Worm (Caenorhabditis elegans) whole organism, young adult: Measurements from ENCODE around the gene R03E9.2.

Source experiments
- B0261.1 ChIP-seq: sonication (generic microtip); optimal IDR thresholded peaks from 2 replicates; lab custom pipeline; 2016; ENCODE audit warnings: mild to moderate bottlenecking, missing genetic modification characterization, moderate library complexity, missing compliant biosample characterization
- C06A6.2 ChIP-seq: fragments of 200-800 bp; sonication (Bioruptor generic); conservative IDR thresholded peaks from 2 replicates; pipeline ENCODE4 v1.3.6; 2022; ENCODE audit warnings: missing genetic modification characterization, missing compliant biosample characterization
- F23B12.7 ChIP-seq: sonication (generic microtip); optimal IDR thresholded peaks from 2 replicates; lab custom pipeline; 2017; ENCODE audit warnings: missing genetic modification characterization, mild to moderate bottlenecking, missing compliant biosample characterization, antibody characterized with exemption, moderate library complexity; ENCODE audit not compliant: insufficient read depth
- Y56A3A.18 ChIP-seq: fragments of 200-800 bp; sonication (Bioruptor generic); IDR thresholded peaks from 2 replicates; pipeline ENCODE4 v1.3.6; 2022; ENCODE audit warnings: missing genetic modification reagents, missing genetic modification characterization, missing compliant biosample characterization
- Y95B8A.8 ChIP-seq: fragments of 200-800 bp; sonication (Bioruptor generic); IDR thresholded peaks from 2 replicates; pipeline ENCODE4 v1.3.6; 2022; ENCODE audit warnings: missing genetic modification reagents, missing genetic modification characterization, missing compliant biosample characterization
- ZK185.1 ChIP-seq: sonication (generic microtip); optimal IDR thresholded peaks from 2 replicates; lab custom pipeline; 2016; ENCODE audit warnings: mild to moderate bottlenecking, missing genetic modification characterization, missing compliant biosample characterization; ENCODE audit not compliant: poor library complexity, severe bottlenecking
- akir-1 ChIP-seq: fragments of 200-800 bp; sonication (Bioruptor generic); optimal IDR thresholded peaks from 2 replicates; lab custom pipeline; 2018; ENCODE audit warnings: mild to moderate bottlenecking, missing genetic modification characterization, moderate library complexity, missing compliant biosample characterization
- ama-1 ChIP-seq, 3 experiments: fragments of 150-350 bp in 1 of 3; sonication (generic microtip) in 2 of 3; optimal IDR thresholded peaks; 2 replicates each; lab custom pipeline; 2014 to 2018; ENCODE audit warnings: missing biosample characterization in 2 of 3, missing genetic modification characterization in 2 of 3, missing genetic modification reagents in 2 of 3
- atf-7 ChIP-seq: sonication (generic microtip); optimal IDR thresholded peaks from 2 replicates; lab custom pipeline; 2017; ENCODE audit warnings: mild to moderate bottlenecking, missing genetic modification characterization, missing compliant biosample characterization
- athp-1 ChIP-seq: sonication (generic microtip); optimal IDR thresholded peaks from 2 replicates; lab custom pipeline; 2017; ENCODE audit warnings: mild to moderate bottlenecking, missing genetic modification characterization, missing compliant biosample characterization
- attf-3 ChIP-seq: fragments of 200-800 bp; sonication (Bioruptor generic); conservative IDR thresholded peaks from 2 replicates; pipeline ENCODE4 v1.3.6; 2022; ENCODE audit warnings: missing genetic modification reagents, missing genetic modification characterization, missing compliant biosample characterization
- cebp-1 ChIP-seq, 2 experiments: fragments of 200-800 bp in 1 of 2; sonication (Bioruptor generic) in 1 of 2; sonication (generic microtip) in 1 of 2; IDR thresholded peaks in 1 of 2; optimal IDR thresholded peaks in 1 of 2; 2 replicates each; pipeline versions ENCODE4 v1.3.6 to Lab custom; 2017 to 2022; ENCODE audit warnings: missing compliant biosample characterization in 2 of 2, missing genetic modification characterization in 2 of 2, mild to moderate bottlenecking in 1 of 2, missing genetic modification reagents in 1 of 2, moderate library complexity in 1 of 2
- ceh-91 ChIP-seq: fragments of 200-800 bp; sonication (Bioruptor generic); IDR thresholded peaks from 2 replicates; pipeline ENCODE4 v1.3.6; 2022; ENCODE audit warnings: missing genetic modification reagents, missing genetic modification characterization, missing compliant biosample characterization
- chd-7 ChIP-seq: sonication (generic microtip); optimal IDR thresholded peaks from 2 replicates; lab custom pipeline; 2016; ENCODE audit warnings: mild to moderate bottlenecking, missing genetic modification characterization, moderate library complexity, missing compliant biosample characterization
- dox-1 ChIP-seq: fragments of 200-800 bp; sonication (Bioruptor generic); IDR thresholded peaks from 2 replicates; pipeline ENCODE4 v1.3.6; 2022; ENCODE audit warnings: missing genetic modification reagents, missing genetic modification characterization, missing compliant biosample characterization
- dpff-1 ChIP-seq: sonication (generic microtip); optimal IDR thresholded peaks from 2 replicates; lab custom pipeline; 2017; ENCODE audit warnings: mild to moderate bottlenecking, missing genetic modification characterization, missing compliant biosample characterization
- egl-44 ChIP-seq: fragments of 200-800 bp; sonication (Bioruptor generic); IDR thresholded peaks from 2 replicates; pipeline ENCODE4 v1.3.6; 2022; ENCODE audit warnings: missing genetic modification reagents, missing genetic modification characterization, missing compliant biosample characterization
- hlh-12 ChIP-seq: sonication (generic microtip); optimal IDR thresholded peaks from 2 replicates; lab custom pipeline; 2016; ENCODE audit warnings: missing genetic modification characterization, missing compliant biosample characterization
- hmg-1.2 ChIP-seq: fragments of 200-800 bp; sonication (Bioruptor generic); IDR thresholded peaks from 2 replicates; pipeline ENCODE4 v1.3.6; 2022; ENCODE audit warnings: missing genetic modification reagents, missing genetic modification characterization, missing compliant biosample characterization
- hmg-20 ChIP-seq: fragments of 200-800 bp; sonication (Bioruptor generic); IDR thresholded peaks from 2 replicates; pipeline ENCODE4 v1.3.6; 2022; ENCODE audit warnings: missing genetic modification reagents, missing genetic modification characterization, missing compliant biosample characterization
- let-607 ChIP-seq, 2 experiments: fragments of 200-800 bp in 1 of 2; sonication (Bioruptor generic) in 1 of 2; sonication (generic microtip) in 1 of 2; optimal IDR thresholded peaks; 2 replicates each; lab custom pipeline; 2016 to 2018; ENCODE audit warnings: mild to moderate bottlenecking in 2 of 2, missing compliant biosample characterization in 2 of 2, missing genetic modification characterization in 2 of 2, moderate library complexity in 2 of 2, missing genotype in 1 of 2
- lin-35 ChIP-seq, 3 experiments: fragments of 150-350 bp in 2 of 3; sonication (generic microtip) in 1 of 3; optimal IDR thresholded peaks; 2 replicates each; lab custom pipeline; 2014 to 2018; ENCODE audit warnings: missing biosample characterization in 3 of 3, missing genetic modification characterization in 3 of 3, missing genetic modification reagents in 3 of 3
- lin-54 ChIP-seq: fragments of 200-800 bp; sonication (Bioruptor generic); optimal IDR thresholded peaks from 2 replicates; lab custom pipeline; 2018; ENCODE audit warnings: mild to moderate bottlenecking, missing genetic modification characterization, missing compliant biosample characterization
- lir-1 ChIP-seq: fragments of 200-800 bp; sonication (Bioruptor generic); conservative IDR thresholded peaks from 2 replicates; pipeline ENCODE4 v1.3.6; 2022; ENCODE audit warnings: missing genetic modification reagents, missing genetic modification characterization, missing compliant biosample characterization
- lsy-27 ChIP-seq: sonication (generic microtip); optimal IDR thresholded peaks from 2 replicates; lab custom pipeline; 2017; ENCODE audit warnings: missing genetic modification characterization, mild to moderate bottlenecking, missing compliant biosample characterization, antibody characterized with exemption, missing genotype, borderline replicate concordance; ENCODE audit not compliant: insufficient read depth
- madf-10 ChIP-seq: sonication (generic microtip); optimal IDR thresholded peaks from 2 replicates; lab custom pipeline; 2016; ENCODE audit warnings: mild to moderate bottlenecking, missing genetic modification characterization, missing compliant biosample characterization
- mel-28 ChIP-seq: sonication (generic microtip); optimal IDR thresholded peaks from 2 replicates; lab custom pipeline; 2016; ENCODE audit warnings: borderline replicate concordance, mild to moderate bottlenecking, missing genetic modification characterization, missing compliant biosample characterization
- mes-4 ChIP-seq: sonication (generic microtip); optimal IDR thresholded peaks from 2 replicates; lab custom pipeline; 2016; ENCODE audit warnings: missing genotype, missing genetic modification characterization, missing compliant biosample characterization
- mxl-1 ChIP-seq: sonication (generic microtip); optimal IDR thresholded peaks from 2 replicates; lab custom pipeline; 2016; ENCODE audit warnings: missing genetic modification characterization, missing compliant biosample characterization
- nhr-80 ChIP-seq: sonication (generic microtip); optimal IDR thresholded peaks from 2 replicates; lab custom pipeline; 2016; ENCODE audit warnings: missing genetic modification characterization, missing compliant biosample characterization
- nhr-90 ChIP-seq: sonication (generic microtip); optimal IDR thresholded peaks from 2 replicates; lab custom pipeline; 2016; ENCODE audit warnings: missing genotype, mild to moderate bottlenecking, missing genetic modification characterization, missing compliant biosample characterization
- pha-4 ChIP-seq: fragments of 150-350 bp; sonication (generic microtip); optimal IDR thresholded peaks from 2 replicates; lab custom pipeline; 2014; ENCODE audit warnings: missing biosample characterization, missing genetic modification reagents, missing genetic modification characterization
- sdz-38 ChIP-seq: sonication (generic microtip); optimal IDR thresholded peaks from 2 replicates; lab custom pipeline; 2016; ENCODE audit warnings: missing genotype, missing genetic modification characterization, missing compliant biosample characterization
- snpc-3.4 ChIP-seq: sonication (generic microtip); optimal IDR thresholded peaks from 2 replicates; lab custom pipeline; 2017; ENCODE audit warnings: missing genetic modification characterization, mild to moderate bottlenecking, missing compliant biosample characterization, antibody characterized with exemption, moderate library complexity, missing genotype, missing genetic modification reagents
- snpc-4 ChIP-seq, 5 experiments: fragments of 150-350 bp in 1 of 5; sonication (generic microtip) in 4 of 5; optimal IDR thresholded peaks; 2 replicates each; lab custom pipeline; 2014 to 2018; ENCODE audit warnings: missing genetic modification characterization in 5 of 5, missing biosample characterization in 3 of 5, antibody characterized with exemption in 2 of 5, mild to moderate bottlenecking in 2 of 5, missing compliant biosample characterization in 2 of 5, missing genotype in 2 of 5, moderate library complexity in 2 of 5, missing genetic modification reagents in 1 of 5
- unc-130 ChIP-seq: sonication (generic microtip); optimal IDR thresholded peaks from 2 replicates; lab custom pipeline; 2016; ENCODE audit warnings: missing genetic modification reagents, missing genetic modification characterization, missing compliant biosample characterization
- unc-62 ChIP-seq: fragments of 150-350 bp; optimal IDR thresholded peaks from 2 replicates; lab custom pipeline; 2014; ENCODE audit warnings: missing biosample characterization, missing genetic modification reagents, missing genetic modification characterization
- ztf-22 ChIP-seq: fragments of 200-800 bp; sonication (Bioruptor generic); optimal IDR thresholded peaks from 2 replicates; lab custom pipeline; 2018; ENCODE audit warnings: mild to moderate bottlenecking, missing genetic modification characterization, moderate library complexity, missing compliant biosample characterization
- ztf-3 ChIP-seq: fragments of 200-800 bp; sonication (Bioruptor generic); optimal IDR thresholded peaks from 2 replicates; lab custom pipeline; 2018; ENCODE audit warnings: mild to moderate bottlenecking, missing genetic modification characterization, missing compliant biosample characterization

Gene R03E9.2

DNA sequence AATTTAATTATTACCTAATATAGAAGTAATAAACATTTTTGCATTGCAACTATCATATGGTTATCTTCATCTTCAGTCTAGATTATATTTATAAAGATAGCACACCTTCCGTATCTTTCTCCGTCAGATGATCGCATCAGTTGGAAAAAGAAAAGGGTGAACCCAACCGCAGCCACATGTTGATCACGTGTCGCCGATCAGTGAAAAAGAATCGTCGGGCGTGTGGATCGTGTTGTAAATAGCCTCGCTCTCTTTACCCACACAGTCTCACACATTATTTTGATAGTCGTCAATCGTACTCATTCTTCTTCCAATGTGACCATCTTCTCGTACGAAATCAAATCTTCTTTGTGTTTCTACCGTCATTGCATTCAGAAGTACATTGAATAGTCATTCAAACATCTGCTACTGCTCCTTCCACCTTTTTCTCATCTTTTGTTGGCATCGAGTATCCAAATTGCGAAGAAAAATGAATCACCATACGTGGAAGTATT lies 10.8 kb upstream of the R03E9.2 start (continued):
- TF ChIP-seq mel-28 (tag; lab: Kevin White, UChicago) = peak; percentile 63
- TF ChIP-seq atf-7 (tag; lab: Kevin White, UChicago) = peak; percentile 95
- TF ChIP-seq nhr-90 = peak; percentile 82
- no peak for TF ChIP-seq attf-3 (GFP tag; lab: Robert Waterston, UW)
- peak; percentile 94 for TF ChIP-seq ama-1 (optimal IDR thresholded peaks at IDR 0.05; lab: Kevin White, UChicago)
- peak in 1 of 2 experiments; percentile 55 for TF ChIP-seq ama-1 (GFP tag; optimal IDR thresholded peaks at IDR 0.05; lab: Kevin White, UChicago)
- TF ChIP-seq nhr-80 = peak; percentile 81
- TF ChIP-seq lir-1 (GFP tag; lab: Robert Waterston, UW) = peak; percentile 52; the same call in 1 of the 2 replicates
- TF ChIP-seq athp-1 (tag; lab: Kevin White, UChicago) = peak; percentile 45
- no peak for TF ChIP-seq dpff-1 (tag; lab: Kevin White, UChicago)
- TF ChIP-seq snpc-3.4 = no peak
- TF ChIP-seq mes-4 (tag; lab: Kevin White, UChicago) = no peak
- TF ChIP-seq unc-62 (GFP tag; lab: Kevin White, UChicago) = peak; percentile 42
- TF ChIP-seq lin-35 (GFP tag; optimal IDR thresholded peaks at IDR 0.05; lab: Kevin White, UChicago) = peak in 1 of 3 experiments; percentile 66
- TF ChIP-seq akir-1 (GFP tag; lab: Kevin White, UChicago) = peak; percentile 41
- TF ChIP-seq F23B12.7 (tag; lab: Kevin White, UChicago) = peak; percentile 4

DNA sequence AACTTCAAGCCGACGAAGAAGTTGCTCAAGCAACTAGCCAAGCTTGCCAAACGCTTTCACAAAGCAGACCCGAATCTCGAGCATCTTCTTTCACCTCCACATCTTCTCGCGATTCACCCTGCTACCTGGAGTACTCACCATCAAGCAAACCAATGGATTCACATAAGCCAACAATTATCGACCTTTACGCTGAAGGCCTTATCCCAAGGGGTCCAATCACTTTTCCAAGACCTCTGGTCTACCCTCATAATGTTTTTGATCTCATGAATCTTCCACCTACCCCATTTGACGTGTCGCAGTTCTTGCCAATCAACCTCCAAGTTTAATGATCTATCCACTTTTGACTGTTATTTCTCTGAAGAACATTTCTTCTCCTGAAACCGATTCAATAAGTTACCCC lies 10.2 kb upstream of the R03E9.2 start:
- TF ChIP-seq hmg-20 (GFP tag; lab: Robert Waterston, UW) = 0 out of 2 replicates have a peak, but pooled peaks have one; percentile 18
- TF ChIP-seq sdz-38 (tag; lab: Kevin White, UChicago) = no peak
- TF ChIP-seq unc-130 (GFP tag; lab: Kevin White, UChicago) = no peak
- peak; percentile 17 for TF ChIP-seq ama-1 (optimal IDR thresholded peaks at IDR 0.05; lab: Kevin White, UChicago)
- no peak for TF ChIP-seq ama-1 (GFP tag; optimal IDR thresholded peaks at IDR 0.05; lab: Kevin White, UChicago)
- TF ChIP-seq lsy-27 = no peak
- 0 out of 2 replicates have a peak, but pooled peaks have one; percentile 6 for TF ChIP-seq Y95B8A.8 (GFP tag; lab: Robert Waterston, UW)

DNA sequence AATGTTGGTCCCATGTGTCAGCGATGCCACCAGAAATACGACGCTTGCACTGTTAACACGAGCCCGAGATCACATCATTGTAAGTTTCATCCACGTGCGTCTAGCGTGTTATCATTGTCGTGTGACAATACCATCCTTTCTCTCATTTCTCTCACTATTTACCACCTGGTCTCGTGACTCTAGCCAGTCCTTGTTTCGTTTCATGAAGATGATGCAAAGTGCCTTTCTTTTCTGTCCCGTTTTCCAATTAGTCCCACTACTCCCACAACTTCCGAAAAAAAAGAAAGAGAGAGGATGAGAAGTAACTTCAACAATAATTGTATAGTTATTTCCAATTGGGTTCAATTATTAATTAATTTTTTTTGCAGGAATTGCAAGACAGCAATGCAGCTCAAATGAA lies 9.8 kb upstream of the R03E9.2 start:
- TF ChIP-seq madf-10 (tag; lab: Kevin White, UChicago) = peak; percentile 25
- TF ChIP-seq chd-7 (tag; lab: Kevin White, UChicago) = peak; percentile 2
- no peak for TF ChIP-seq ztf-22
- no peak for TF ChIP-seq cebp-1 (GFP tag; IDR thresholded peaks at IDR 0.05; lab: Robert Waterston, UW)
- peak; percentile 21 for TF ChIP-seq cebp-1 (tag; optimal IDR thresholded peaks at IDR 0.05; lab: Kevin White, UChicago)
- peak in 1 of 3 experiments; percentile 17 for TF ChIP-seq lin-35 (GFP tag; optimal IDR thresholded peaks at IDR 0.05; lab: Kevin White, UChicago)
- no peak for TF ChIP-seq snpc-3.4
- TF ChIP-seq egl-44 (GFP tag; lab: Robert Waterston, UW) = no peak
- no peak for TF ChIP-seq hlh-12
- no peak; the same call in 1 of the 2 replicates for TF ChIP-seq dox-1 (GFP tag; lab: Robert Waterston, UW)
- TF ChIP-seq B0261.1 (tag; lab: Kevin White, UChicago) = no peak
- no peak for TF ChIP-seq lsy-27
- no peak for TF ChIP-seq let-607 (tag; optimal IDR thresholded peaks at IDR 0.05; lab: Kevin White, UChicago)
- no peak for TF ChIP-seq mxl-1 (tag; lab: Kevin White, UChicago)
- peak; percentile 60; the same call in 1 of the 2 replicates for TF ChIP-seq C06A6.2 (GFP tag; lab: Robert Waterston, UW)
- TF ChIP-seq hmg-1.2 (GFP tag; lab: Robert Waterston, UW) = peak; percentile 14; the same call in 1 of the 2 replicates
- no peak for TF ChIP-seq mes-4 (tag; lab: Kevin White, UChicago)
- no peak for TF ChIP-seq snpc-4 (GFP tag; optimal IDR thresholded peaks at IDR 0.05; lab: Kevin White, UChicago)
- TF ChIP-seq snpc-4 (tag; optimal IDR thresholded peaks at IDR 0.05; lab: Kevin White, UChicago) = no peak
- peak; percentile 10 for TF ChIP-seq lin-54 (GFP tag; lab: Kevin White, UChicago)
- TF ChIP-seq ama-1 (optimal IDR thresholded peaks at IDR 0.05; lab: Kevin White, UChicago) = peak; percentile 88
- no peak for TF ChIP-seq ama-1 (GFP tag; optimal IDR thresholded peaks at IDR 0.05; lab: Kevin White, UChicago)
- peak; percentile 36 for TF ChIP-seq ZK185.1 (tag; lab: Kevin White, UChicago)
- TF ChIP-seq nhr-80 = peak; percentile 51
- TF ChIP-seq pha-4 (tag; lab: Kevin White, UChicago) = peak; percentile 85
- no peak for TF ChIP-seq ztf-3
- no peak for TF ChIP-seq Y56A3A.18
- TF ChIP-seq F23B12.7 (tag; lab: Kevin White, UChicago) = no peak
- no peak for TF ChIP-seq dpff-1 (tag; lab: Kevin White, UChicago)
- no peak for TF ChIP-seq ceh-91 (GFP tag; lab: Robert Waterston, UW)
